Worm (Caenorhabditis elegans) whole organism, midembryonic: ENCODE results near the gene K08D8.10.
"Not testable (repeated sequence)": the region's sequence is repeated elsewhere in the genome, so short reads cannot be mapped to it uniquely, and the experiment has no call there.

ENCODE experiments used
- T22C8.4 ChIP-seq: fragments of 200-800 bp; sonication (Bioruptor generic); IDR thresholded peaks from 2 replicates; pipeline ENCODE4 v1.3.6; 2022; ENCODE audit warnings: missing genetic modification characterization, missing compliant biosample characterization
- cog-1 ChIP-seq: sonication (generic microtip); optimal IDR thresholded peaks from 2 replicates; lab custom pipeline; 2016; ENCODE audit warnings: missing genetic modification characterization, missing compliant biosample characterization
- flt-1 ChIP-seq: fragments of 200-800 bp; sonication (Bioruptor generic); IDR thresholded peaks from 2 replicates; pipeline ENCODE4 v1.3.6; 2022; ENCODE audit warnings: missing genetic modification characterization, missing compliant biosample characterization
- klf-2 ChIP-seq: fragments of 200-800 bp; sonication (Bioruptor generic); conservative IDR thresholded peaks from 2 replicates; pipeline ENCODE4 v1.3.6; 2022; ENCODE audit warnings: missing genetic modification reagents, missing genetic modification characterization, missing compliant biosample characterization
- med-1 ChIP-seq: sonication (generic microtip); optimal IDR thresholded peaks from 2 replicates; lab custom pipeline; 2017; ENCODE audit warnings: missing genetic modification characterization, mild to moderate bottlenecking, missing compliant biosample characterization, antibody characterized with exemption, missing genetic modification reagents; ENCODE audit not compliant: insufficient read depth
- ref-1 ChIP-seq: fragments of 200-800 bp; sonication (Bioruptor generic); conservative IDR thresholded peaks from 2 replicates; pipeline ENCODE4 v1.3.6; 2022; ENCODE audit warnings: missing genetic modification reagents, missing genetic modification characterization, missing compliant biosample characterization
- tab-1 ChIP-seq: fragments of 200-800 bp; sonication (Bioruptor generic); IDR thresholded peaks from 2 replicates; pipeline ENCODE4 v1.3.6; 2022; ENCODE audit warnings: missing genetic modification characterization, missing compliant biosample characterization
- ztf-23 ChIP-seq: fragments of 200-800 bp; sonication (Bioruptor generic); IDR thresholded peaks from 2 replicates; pipeline ENCODE4 v1.3.6; 2022; ENCODE audit warnings: missing genetic modification reagents, missing genetic modification characterization, missing compliant biosample characterization
- ztf-29 ChIP-seq: fragments of 200-800 bp; sonication (Bioruptor generic); IDR thresholded peaks from 2 replicates; pipeline ENCODE4 v1.3.6; 2022; ENCODE audit warnings: missing genetic modification reagents, missing genetic modification characterization, missing compliant biosample characterization

The K08D8.10 gene

DNA sequence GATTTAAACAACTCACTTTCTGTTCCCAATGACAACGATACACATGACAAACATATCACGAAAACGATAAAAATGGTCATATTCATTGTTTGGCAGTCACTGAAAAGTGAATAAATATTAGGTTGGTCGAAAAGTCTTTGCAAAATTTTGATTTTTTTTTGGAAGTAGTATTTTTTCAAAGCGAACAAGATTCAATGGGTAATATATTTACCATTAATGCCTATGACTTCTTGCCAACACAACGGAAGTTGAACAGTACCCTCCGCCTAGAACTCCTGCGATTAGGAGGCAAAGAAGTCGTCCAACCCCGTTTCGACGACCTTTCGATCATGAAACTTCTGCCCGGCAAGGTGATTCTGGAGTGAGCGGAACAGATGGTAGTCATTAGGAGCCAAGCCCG lies 25.1 kb upstream of the K08D8.10 start, which contains the start of gene ZK896.1:
Gene ZK896.1, minus strand, starts transcription at position 101 of the 400 bp plus-strand sequence.
- TF ChIP-seq ztf-29 (GFP tag; lab: Robert Waterston, UW); ztf-23; klf-2: not testable (repeated sequence)

- no peak for TF ChIP-seq ztf-23
- TF ChIP-seq klf-2: no peak
- TF ChIP-seq T22C8.4 (GFP tag; lab: Robert Waterston, UW): no peak
- TF ChIP-seq ztf-29 (GFP tag; lab: Robert Waterston, UW): no peak
- TF ChIP-seq med-1 (GFP tag; lab: Kevin White, UChicago): no peak
- TF ChIP-seq tab-1 (GFP tag; lab: Robert Waterston, UW): no peak
Observed at ce11 chrIV:12876558-12876957, 23.8 kb upstream of the K08D8.10 start.

- no peak for TF ChIP-seq klf-2
- TF ChIP-seq ztf-23: no peak
- TF ChIP-seq med-1 (GFP tag; lab: Kevin White, UChicago): no peak
- no peak for TF ChIP-seq ztf-29 (GFP tag; lab: Robert Waterston, UW)
- TF ChIP-seq cog-1 (tag; lab: Kevin White, UChicago): no peak
- no peak for TF ChIP-seq ref-1 (GFP tag; lab: Robert Waterston, UW)
- TF ChIP-seq tab-1 (GFP tag; lab: Robert Waterston, UW): no peak
Observed at ce11 chrIV:12879557-12879956, 20.8 kb upstream of the K08D8.10 start, which contains the start of gene ZK896.5. ZK896.5 (minus strand) TSS chrIV:12879645.

- no peak for TF ChIP-seq flt-1 (GFP tag; lab: Robert Waterston, UW)
- no peak for TF ChIP-seq med-1 (GFP tag; lab: Kevin White, UChicago)
- no peak for TF ChIP-seq ztf-23
- TF ChIP-seq klf-2: no peak
- TF ChIP-seq cog-1 (tag; lab: Kevin White, UChicago): no peak
- no peak for TF ChIP-seq ref-1 (GFP tag; lab: Robert Waterston, UW)
- TF ChIP-seq T22C8.4 (GFP tag; lab: Robert Waterston, UW): no peak
Observed at ce11 chrIV:12883190-12883589, 17.2 kb upstream of the K08D8.10 start, which contains the start of gene ZK896.4. ZK896.4 (minus strand) TSS chrIV:12883290.

- TF ChIP-seq cog-1 (tag; lab: Kevin White, UChicago) (no peak), klf-2 (no peak), ztf-29 (GFP tag; lab: Robert Waterston, UW) (no peak), T22C8.4 (GFP tag; lab: Robert Waterston, UW) (no peak), tab-1 (GFP tag; lab: Robert Waterston, UW) (no peak), ref-1 (GFP tag; lab: Robert Waterston, UW) (no peak), ztf-23 (no peak), flt-1 (GFP tag; lab: Robert Waterston, UW) (no peak), med-1 (GFP tag; lab: Kevin White, UChicago) (no peak)
Observed at ce11 chrIV:12886012-12886411, 14.4 kb upstream of the K08D8.10 start.

DNA sequence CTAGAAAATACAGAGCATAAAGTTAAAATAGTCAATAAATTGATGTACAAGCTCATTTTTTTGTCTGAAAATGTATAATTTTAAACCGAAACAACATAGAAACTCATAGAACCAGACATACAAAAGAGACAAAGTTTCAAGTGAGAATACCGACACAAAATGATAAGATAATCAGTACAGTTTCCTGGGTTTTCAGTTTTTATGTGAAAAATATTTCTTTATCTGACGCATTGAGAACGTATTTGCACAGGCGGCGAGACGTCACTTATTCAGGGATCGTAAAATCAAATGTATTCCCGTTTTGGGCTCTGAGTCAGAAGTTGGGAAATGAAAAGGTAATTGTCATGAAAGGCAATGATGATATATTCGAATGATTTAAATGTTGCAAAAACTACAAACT lies 9.9 kb upstream of the K08D8.10 start, which contains the start of gene K08D8.6:
Gene K08D8.6, minus strand, starts transcription at position 64 of the 400 bp plus-strand sequence.
- TF ChIP-seq tab-1 (GFP tag; lab: Robert Waterston, UW) (no peak), ref-1 (GFP tag; lab: Robert Waterston, UW) (no peak), ztf-29 (GFP tag; lab: Robert Waterston, UW) (no peak), cog-1 (tag; lab: Kevin White, UChicago) (no peak), klf-2 (no peak), med-1 (GFP tag; lab: Kevin White, UChicago) (no peak), ztf-23 (no peak), flt-1 (GFP tag; lab: Robert Waterston, UW) (no peak), T22C8.4 (GFP tag; lab: Robert Waterston, UW) (no peak)

ce11 chrIV:12891080-12891479 lies 9.3 kb upstream of the K08D8.10 start:
- TF ChIP-seq T22C8.4 (GFP tag; lab: Robert Waterston, UW): no peak
- TF ChIP-seq tab-1 (GFP tag; lab: Robert Waterston, UW): no peak
- TF ChIP-seq flt-1 (GFP tag; lab: Robert Waterston, UW): no peak
- TF ChIP-seq ztf-29 (GFP tag; lab: Robert Waterston, UW): no peak
- TF ChIP-seq klf-2: no peak
- no peak for TF ChIP-seq ref-1 (GFP tag; lab: Robert Waterston, UW)
- no peak for TF ChIP-seq med-1 (GFP tag; lab: Kevin White, UChicago)
- no peak for TF ChIP-seq cog-1 (tag; lab: Kevin White, UChicago)
- TF ChIP-seq ztf-23: no peak

DNA sequence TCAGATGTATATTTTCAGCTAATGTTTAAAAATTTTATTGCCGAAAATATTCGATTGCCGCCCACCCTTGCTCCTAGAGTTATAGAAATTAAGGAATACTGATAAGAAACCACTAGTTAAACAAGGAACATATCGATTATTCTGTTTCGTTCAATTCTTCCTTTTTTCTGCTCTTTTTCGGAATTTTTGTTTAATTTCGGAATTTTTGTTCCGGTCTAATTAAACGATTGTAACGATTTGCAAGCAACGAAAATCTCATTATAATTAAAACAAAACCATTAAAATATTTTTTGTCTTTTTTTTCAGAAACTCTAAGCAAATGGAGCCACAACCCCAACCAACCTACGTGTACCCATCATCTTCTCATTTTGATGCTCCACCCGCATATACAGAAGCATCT lies 8.2 kb upstream of the K08D8.10 start, which contains the start of gene K08D8.1:
Gene K08D8.1, plus strand, starts transcription at position 301 of the 400 bp plus-strand sequence.
- TF ChIP-seq tab-1 (GFP tag; lab: Robert Waterston, UW): no peak
- no peak for TF ChIP-seq klf-2
- TF ChIP-seq ref-1 (GFP tag; lab: Robert Waterston, UW): no peak
- no peak for TF ChIP-seq ztf-23
- TF ChIP-seq med-1 (GFP tag; lab: Kevin White, UChicago): no peak
- no peak for TF ChIP-seq T22C8.4 (GFP tag; lab: Robert Waterston, UW)
- TF ChIP-seq ztf-29 (GFP tag; lab: Robert Waterston, UW): no peak
- TF ChIP-seq flt-1 (GFP tag; lab: Robert Waterston, UW): no peak
- TF ChIP-seq cog-1 (tag; lab: Kevin White, UChicago): no peak

ce11 chrIV:12893166-12893565 lies 7.2 kb upstream of the K08D8.10 start, which contains the start of gene K08D8.12:
K08D8.12 (plus strand) TSS chrIV:12893466.
- TF ChIP-seq T22C8.4 (GFP tag; lab: Robert Waterston, UW) (no peak), ztf-29 (GFP tag; lab: Robert Waterston, UW) (no peak), flt-1 (GFP tag; lab: Robert Waterston, UW) (no peak), ztf-23 (no peak), cog-1 (tag; lab: Kevin White, UChicago) (no peak), klf-2 (no peak), ref-1 (GFP tag; lab: Robert Waterston, UW) (no peak), tab-1 (GFP tag; lab: Robert Waterston, UW) (no peak), med-1 (GFP tag; lab: Kevin White, UChicago) (no peak)
